Worm (Caenorhabditis elegans) whole organism, L4/young adult: Measurements from ENCODE around the gene H41C03.1.
"Not testable (repeated sequence)": the region's sequence is repeated elsewhere in the genome, so short reads cannot be mapped to it uniquely, and the experiment has no call there.

Source experiments
- W03F9.2 ChIP-seq: fragments of 150-350 bp; optimal IDR thresholded peaks from 2 replicates; lab custom pipeline; 2014; ENCODE audit warnings: missing biosample characterization, missing genetic modification characterization
- him-1 ChIP-seq: sonication (generic microtip); optimal IDR thresholded peaks from 2 replicates; lab custom pipeline; 2016; ENCODE audit warnings: missing genotype, missing genetic modification reagents, missing genetic modification characterization, missing compliant biosample characterization

DNA sequence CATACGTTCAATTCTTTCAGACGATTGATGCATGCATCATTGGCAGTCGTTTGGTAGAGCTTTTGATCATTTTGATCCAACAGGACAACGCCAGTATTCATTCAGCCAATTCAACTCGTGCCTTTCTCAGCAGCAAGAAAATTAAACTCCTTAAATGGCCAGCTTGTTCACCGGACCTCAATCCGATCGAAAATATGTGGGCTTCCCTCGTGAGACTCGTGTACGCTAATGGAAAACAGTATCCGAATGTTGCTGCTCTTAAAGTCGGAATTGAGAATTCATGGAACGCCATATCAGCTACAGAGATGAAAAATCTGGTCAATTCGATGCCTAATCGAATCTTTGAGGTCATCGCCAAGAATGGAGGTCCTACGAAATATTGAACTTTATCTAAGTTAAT is 38.8 kb upstream of the H41C03.1 start, which contains the start of gene wago-5:
- TF ChIP-seq W03F9.2; him-1 (tag; lab: Kevin White, UChicago): not testable (repeated sequence)
